Worm (Caenorhabditis elegans) whole organism, L3 larva: Measurements from ENCODE around the gene fbxa-154.

Experiments used
- elt-3 ChIP-seq, 3 experiments: fragments of 150-350 bp in 1 of 3; sonication (generic microtip) in 2 of 3; optimal IDR thresholded peaks; 2 replicates in 2 of 3; 4 replicates in 1 of 3; lab custom pipeline; 2014 to 2017; ENCODE audit warnings: missing biosample characterization in 3 of 3, missing genetic modification characterization in 3 of 3
- fos-1 ChIP-seq: fragments of 150-350 bp; optimal IDR thresholded peaks from 2 replicates; lab custom pipeline; 2014; ENCODE audit warnings: missing biosample characterization, missing genetic modification characterization
- nhr-11 ChIP-seq: fragments of 150-350 bp; optimal IDR thresholded peaks from 2 replicates; lab custom pipeline; 2014; ENCODE audit warnings: missing biosample characterization, missing genetic modification characterization
- nhr-237 ChIP-seq: fragments of 150-350 bp; optimal IDR thresholded peaks from 2 replicates; lab custom pipeline; 2014; ENCODE audit warnings: missing biosample characterization, missing genetic modification characterization
- nhr-25 ChIP-seq: sonication (generic microtip); optimal IDR thresholded peaks from 2 replicates; lab custom pipeline; 2017; ENCODE audit warnings: missing biosample characterization, missing genetic modification characterization
- nhr-67 ChIP-seq: fragments of 150-350 bp; optimal IDR thresholded peaks from 2 replicates; lab custom pipeline; 2014; ENCODE audit warnings: missing biosample characterization, missing genetic modification characterization
- ztf-11 ChIP-seq: fragments of 150-350 bp; optimal IDR thresholded peaks from 2 replicates; lab custom pipeline; 2014; ENCODE audit warnings: missing biosample characterization, missing genetic modification characterization

DNA sequence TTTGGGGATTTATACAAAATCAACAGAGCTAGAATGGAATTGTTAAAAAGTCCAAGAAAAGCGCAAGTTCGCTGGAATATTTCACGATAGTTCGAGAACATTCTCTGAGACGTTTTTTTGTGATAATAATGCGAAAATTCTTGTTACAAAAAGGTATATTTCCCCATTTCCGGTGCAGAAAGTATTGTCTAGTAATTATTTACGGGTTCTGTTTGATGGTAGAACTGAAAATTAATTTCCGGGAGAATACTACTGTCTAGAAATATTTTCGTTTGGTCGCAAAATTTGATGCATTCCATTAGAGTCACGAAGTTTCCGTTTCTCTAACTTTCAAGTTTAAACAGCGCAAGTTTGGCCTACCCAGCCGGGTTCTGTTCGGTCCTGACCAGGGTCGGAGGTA is 24.6 kb upstream of the fbxa-154 start, which contains the start of gene str-248:
- TF ChIP-seq nhr-67 (tag; lab: Kevin White, UChicago) (no peak), nhr-237 (tag; lab: Kevin White, UChicago) (no peak), fos-1 (tag; lab: Kevin White, UChicago) (no peak), nhr-25 (no peak), ztf-11 (tag; lab: Kevin White, UChicago) (no peak), elt-3 (tag; optimal IDR thresholded peaks at IDR 0.05; lab: Kevin White, UChicago) (no peak), nhr-11 (no peak)
